Fruit fly (Drosophila melanogaster): ENCODE data around the gene rngo.

dm6 chrX:16428476-16428875 is 12.8 kb upstream of the rngo start:
- TF ChIP-seq ttk (optimal IDR thresholded peaks at IDR 0.05): no peak
- no peak for TF ChIP-seq Myc (optimal IDR thresholded peaks at IDR 0.05)
- no peak for TF ChIP-seq h (optimal IDR thresholded peaks at IDR 0.05)

Measured in Kc167 (cell line).